Fruit fly (Drosophila melanogaster) whole organism, embryonic: ENCODE data around the gene CG17239.

ENCODE experiments used
- Aef1 ChIP-seq: fragments of 200-800 bp; sonication (Bioruptor generic); IDR thresholded peaks from 3 replicates; pipeline ENCODE4 v1.3.6; 2022; ENCODE audit warnings: missing biosample characterization, missing genetic modification characterization
- Antp ChIP-seq: fragments of 200-800 bp; sonication (Bioruptor generic); optimal IDR thresholded peaks from 3 replicates; lab custom pipeline; 2016; ENCODE audit warnings: missing biosample characterization, missing genetic modification characterization
- Atf-2 ChIP-seq: fragments of 200-800 bp; sonication (Bioruptor generic); optimal IDR thresholded peaks from 2 replicates; lab custom pipeline; 2016; ENCODE audit warnings: missing biosample characterization, missing genetic modification characterization
- CG10366 ChIP-seq: fragments of 200-800 bp; sonication (Bioruptor generic); IDR thresholded peaks from 2 replicates; pipeline ENCODE4 v1.3.6; 2022; ENCODE audit warnings: missing biosample characterization, missing genetic modification characterization
- CG10565 ChIP-seq: fragments of 200-800 bp; sonication (Bioruptor generic); optimal IDR thresholded peaks from 3 replicates; lab custom pipeline; 2016; ENCODE audit warnings: missing biosample characterization, mild to moderate bottlenecking, missing genetic modification characterization
- CG11247 ChIP-seq: fragments of 200-800 bp; sonication (Bioruptor generic); IDR thresholded peaks from 2 replicates; pipeline ENCODE4 v1.3.6; 2022; ENCODE audit warnings: missing biosample characterization, missing genetic modification characterization
- CG11723 ChIP-seq: fragments of 200-800 bp; sonication (Bioruptor generic); optimal IDR thresholded peaks from 2 replicates; lab custom pipeline; 2017; ENCODE audit warnings: missing biosample characterization, mild to moderate bottlenecking, missing genetic modification characterization
- CG12155 ChIP-seq: fragments of 200-800 bp; sonication (Bioruptor generic); optimal IDR thresholded peaks from 3 replicates; lab custom pipeline; 2016; ENCODE audit warnings: missing biosample characterization, missing genetic modification characterization
- CG12769 ChIP-seq: fragments of 200-800 bp; sonication (Bioruptor generic); optimal IDR thresholded peaks from 2 replicates; lab custom pipeline; 2019; ENCODE audit warnings: missing biosample characterization, mild to moderate bottlenecking, missing genetic modification characterization, moderate library complexity
- CG15479 ChIP-seq: fragments of 200-800 bp; sonication (Bioruptor generic); optimal IDR thresholded peaks from 3 replicates; lab custom pipeline; 2019; ENCODE audit warnings: missing biosample characterization, mild to moderate bottlenecking, missing genetic modification characterization, moderate library complexity
- CG17328 ChIP-seq: fragments of 200-800 bp; sonication (Bioruptor generic); IDR thresholded peaks from 2 replicates; pipeline ENCODE4 v1.3.6; 2022; ENCODE audit warnings: missing biosample characterization, missing genetic modification characterization
- CG17568 ChIP-seq: fragments of 200-800 bp; sonication (Bioruptor generic); optimal IDR thresholded peaks from 2 replicates; lab custom pipeline; 2018; ENCODE audit warnings: missing biosample characterization, mild to moderate bottlenecking, missing genetic modification characterization, moderate library complexity
- CG18476 ChIP-seq: fragments of 200-800 bp; sonication (Bioruptor generic); optimal IDR thresholded peaks from 2 replicates; lab custom pipeline; 2016; ENCODE audit warnings: missing biosample characterization, mild to moderate bottlenecking, missing genetic modification characterization
- CG2120 ChIP-seq: fragments of 200-800 bp; sonication (Bioruptor generic); optimal IDR thresholded peaks from 3 replicates; lab custom pipeline; 2016; ENCODE audit warnings: missing biosample characterization, missing genetic modification characterization
- CG31224 ChIP-seq: fragments of 200-800 bp; sonication (Bioruptor generic); IDR thresholded peaks from 2 replicates; pipeline ENCODE4 v1.3.6; 2022; ENCODE audit warnings: missing biosample characterization, missing genetic modification characterization
- CG4282 ChIP-seq: fragments of 200-800 bp; sonication (Bioruptor generic); optimal IDR thresholded peaks from 2 replicates; lab custom pipeline; 2016; ENCODE audit warnings: missing biosample characterization, missing genetic modification characterization
- CG6683 ChIP-seq: fragments of 200-800 bp; sonication (Bioruptor generic); optimal IDR thresholded peaks from 2 replicates; lab custom pipeline; 2017; ENCODE audit warnings: missing biosample characterization, mild to moderate bottlenecking, missing genetic modification characterization, missing genetic modification reagents
- CG7839 ChIP-seq: fragments of 200-800 bp; sonication (Bioruptor generic); optimal IDR thresholded peaks from 3 replicates; lab custom pipeline; 2018; ENCODE audit warnings: missing biosample characterization, mild to moderate bottlenecking, missing genetic modification characterization, moderate library complexity
- CG9609 ChIP-seq: fragments of 200-800 bp; sonication (Bioruptor generic); optimal IDR thresholded peaks from 3 replicates; lab custom pipeline; 2016; ENCODE audit warnings: missing biosample characterization, missing genetic modification characterization
- CkIIα-i1 ChIP-seq: fragments of 200-800 bp; sonication (Bioruptor generic); IDR thresholded peaks from 2 replicates; pipeline ENCODE4 v1.3.6; 2022; ENCODE audit warnings: missing biosample characterization, missing genetic modification characterization
- Fer1 ChIP-seq: fragments of 200-800 bp; sonication (Bioruptor generic); optimal IDR thresholded peaks from 2 replicates; lab custom pipeline; 2017; ENCODE audit warnings: missing biosample characterization, mild to moderate bottlenecking, missing genetic modification characterization
- Tbp ChIP-seq: fragments of >200 bp; optimal IDR thresholded peaks from 2 replicates; lab custom pipeline; 2018; ENCODE audit warnings: missing biosample characterization, missing genetic modification characterization
- Trl ChIP-seq, 3 experiments: fragments of >200 bp in 2 of 3; fragments of 200-800 bp in 1 of 3; sonication (Bioruptor generic) in 1 of 3; optimal IDR thresholded peaks; 2 replicates in 1 of 3; 3 replicates in 2 of 3; lab custom pipeline; 2016 to 2017; ENCODE audit warnings: missing biosample characterization in 1 of 3, missing genetic modification characterization in 1 of 3
- YL-1 ChIP-seq: fragments of 200-800 bp; sonication (Bioruptor generic); optimal IDR thresholded peaks from 3 replicates; lab custom pipeline; 2017; ENCODE audit warnings: missing biosample characterization, mild to moderate bottlenecking, missing genetic modification characterization
- al ChIP-seq: fragments of 200-800 bp; sonication (Bioruptor generic); IDR thresholded peaks from 2 replicates; pipeline ENCODE4 v1.3.6; 2022; ENCODE audit warnings: missing biosample characterization, missing genetic modification characterization
- az2 ChIP-seq: fragments of 200-800 bp; sonication (Bioruptor generic); optimal IDR thresholded peaks from 3 replicates; lab custom pipeline; 2016; ENCODE audit warnings: missing biosample characterization, missing genetic modification characterization
- bsh ChIP-seq, 2 experiments: fragments of 200-800 bp; sonication (Bioruptor generic); optimal IDR thresholded peaks; 2 replicates each; lab custom pipeline; 2017 to 2018; ENCODE audit warnings: mild to moderate bottlenecking in 2 of 2, missing biosample characterization in 2 of 2, missing genetic modification characterization in 2 of 2, moderate library complexity in 1 of 2
- btn ChIP-seq: fragments of 200-800 bp; sonication (Bioruptor generic); optimal IDR thresholded peaks from 2 replicates; lab custom pipeline; 2016; ENCODE audit warnings: missing biosample characterization, missing genetic modification characterization
- chif ChIP-seq, 2 experiments: fragments of 200-800 bp; sonication (Bioruptor generic); optimal IDR thresholded peaks; 3 replicates each; lab custom pipeline; 2016; ENCODE audit warnings: missing biosample characterization in 2 of 2, missing genetic modification characterization in 2 of 2
- emc ChIP-seq: fragments of 200-800 bp; sonication (Bioruptor generic); optimal IDR thresholded peaks from 2 replicates; lab custom pipeline; 2016; ENCODE audit warnings: missing biosample characterization, missing genetic modification characterization
- her ChIP-seq: fragments of 200-800 bp; sonication (Bioruptor generic); optimal IDR thresholded peaks from 2 replicates; lab custom pipeline; 2016; ENCODE audit warnings: missing biosample characterization, missing genetic modification characterization
- insv ChIP-seq, 2 experiments: fragments of 200-800 bp; sonication (Bioruptor generic); optimal IDR thresholded peaks; 3 replicates each; lab custom pipeline; 2016 to 2018; ENCODE audit warnings: missing biosample characterization in 2 of 2, missing genetic modification characterization in 2 of 2
- kay ChIP-seq: fragments of 200-800 bp; sonication (Bioruptor generic); optimal IDR thresholded peaks from 2 replicates; lab custom pipeline; 2016; ENCODE audit warnings: missing biosample characterization, missing genetic modification characterization
- knrl ChIP-seq: fragments of 200-800 bp; sonication (Bioruptor generic); IDR thresholded peaks from 3 replicates; pipeline ENCODE4 v1.3.6; 2022; ENCODE audit warnings: missing biosample characterization, missing genetic modification characterization; ENCODE audit not compliant: partially characterized antibody
- oc ChIP-seq: fragments of 200-800 bp; sonication (Bioruptor generic); optimal IDR thresholded peaks from 2 replicates; lab custom pipeline; 2018; ENCODE audit warnings: missing biosample characterization, mild to moderate bottlenecking, missing genetic modification characterization, moderate library complexity
- rib ChIP-seq: fragments of 200-800 bp; sonication (Bioruptor generic); IDR thresholded peaks from 2 replicates; pipeline ENCODE4 v1.3.6; 2022; ENCODE audit warnings: missing biosample characterization, missing genetic modification characterization
- shn ChIP-seq: fragments of 200-800 bp; sonication (Bioruptor generic); optimal IDR thresholded peaks from 3 replicates; lab custom pipeline; 2016; ENCODE audit warnings: missing biosample characterization, missing genetic modification characterization
- sob ChIP-seq: fragments of 200-800 bp; sonication (Bioruptor generic); IDR thresholded peaks from 2 replicates; pipeline ENCODE4 v1.3.6; 2022; ENCODE audit warnings: missing biosample characterization, missing genetic modification characterization

CG17239 gene

dm6 chr2L:2252241-2252640, at the start of gene CG17239:
CG17239 (minus strand) TSS chr2L:2252341.
- TF ChIP-seq chif (GFP tag; optimal IDR thresholded peaks at IDR 0.05; lab: Kevin White, UChicago) (no peak), CG18476 (GFP tag; lab: Kevin White, UChicago) (no peak), Trl (optimal IDR thresholded peaks at IDR 0.05; lab: Kevin White, UChicago) (no peak), Trl (GFP tag; optimal IDR thresholded peaks at IDR 0.05; lab: Kevin White, UChicago) (no peak), CG31224 (GFP tag; lab: Robert Waterston, UW) (no peak), az2 (no peak), al (no peak), shn (GFP tag; lab: Kevin White, UChicago) (no peak), CG11723 (GFP tag; lab: Kevin White, UChicago) (no peak), CG9609 (GFP tag; lab: Kevin White, UChicago) (no peak), YL-1 (GFP tag; lab: Kevin White, UChicago) (no peak), CG6683 (GFP tag; lab: Kevin White, UChicago) (no peak), kay (GFP tag; lab: Kevin White, UChicago) (no peak), CG11247 (GFP tag; lab: Robert Waterston, UW) (no peak), rib (GFP tag; lab: Robert Waterston, UW) (no peak), insv (GFP tag; optimal IDR thresholded peaks at IDR 0.05; lab: Kevin White, UChicago) (no peak), CG10366 (no peak), Antp (GFP tag; lab: Kevin White, UChicago) (no peak), Fer1 (GFP tag; lab: Kevin White, UChicago) (no peak), CG12155 (no peak)
- TF ChIP-seq, all 482 proteins: peak for 0

- no peak for TF ChIP-seq CkIIα-i1
- TF ChIP-seq Aef1 (GFP tag; lab: Robert Waterston, UW) = no peak
- no peak for TF ChIP-seq knrl (GFP tag; lab: Robert Waterston, UW)
- TF ChIP-seq bsh (GFP tag; optimal IDR thresholded peaks at IDR 0.05; lab: Kevin White, UChicago) = no peak
- no peak for TF ChIP-seq btn (GFP tag; lab: Kevin White, UChicago)
- no peak for TF ChIP-seq CG4282 (GFP tag; lab: Kevin White, UChicago)
- TF ChIP-seq CG17568 (GFP tag; lab: Kevin White, UChicago) = no peak
- no peak for TF ChIP-seq al
- TF ChIP-seq Atf-2 = no peak
Measured at dm6 chr2L:2299803-2300202, 47.7 kb upstream of the CG17239 start, which contains the start of gene CG31949. CG31949 (plus strand) TSS chr2L:2300103.

dm6 chr2L:2290638-2291037, 38.5 kb upstream of the CG17239 start, which contains the start of gene robl22E:
robl22E (minus strand) TSS chr2L:2290738.
- no peak for TF ChIP-seq emc (GFP tag; lab: Kevin White, UChicago)
- no peak for TF ChIP-seq CG12769 (tag; lab: Kevin White, UChicago)
- no peak for TF ChIP-seq CG15479 (GFP tag; lab: Kevin White, UChicago)
- TF ChIP-seq CG17328 (GFP tag; lab: Robert Waterston, UW) = no peak
- TF ChIP-seq CG7839 = no peak
- TF ChIP-seq CG10565 = no peak
- TF ChIP-seq Tbp = no peak
- TF ChIP-seq her = no peak
- no peak for TF ChIP-seq oc (tag; lab: Kevin White, UChicago)
- no peak for TF ChIP-seq sob
- no peak for TF ChIP-seq CG17568 (GFP tag; lab: Kevin White, UChicago)
- TF ChIP-seq CG2120 (GFP tag; lab: Kevin White, UChicago) = no peak
